Worm (Caenorhabditis elegans) whole organism, young adult: ENCODE results near the gene nspc-18.

ENCODE experiments used
- F10E7.11 ChIP-seq: sonication (generic microtip); optimal IDR thresholded peaks from 2 replicates; lab custom pipeline; 2017; ENCODE audit warnings: mild to moderate bottlenecking, missing genetic modification characterization, moderate library complexity, missing compliant biosample characterization
- F49E8.2 ChIP-seq: sonication (generic microtip); optimal IDR thresholded peaks from 3 replicates; lab custom pipeline; 2017; ENCODE audit warnings: missing genetic modification characterization, mild to moderate bottlenecking, missing compliant biosample characterization, antibody characterized with exemption, moderate library complexity; ENCODE audit not compliant: insufficient read depth
- F52B5.7 ChIP-seq: sonication (generic microtip); optimal IDR thresholded peaks from 2 replicates; lab custom pipeline; 2016; ENCODE audit warnings: mild to moderate bottlenecking, missing genetic modification characterization, missing compliant biosample characterization
- K12H6.12 ChIP-seq: fragments of 200-800 bp; sonication (Bioruptor generic); optimal IDR thresholded peaks from 2 replicates; lab custom pipeline; 2018; ENCODE audit warnings: mild to moderate bottlenecking, missing genetic modification characterization, missing compliant biosample characterization
- ZK185.1 ChIP-seq: sonication (generic microtip); optimal IDR thresholded peaks from 2 replicates; lab custom pipeline; 2016; ENCODE audit warnings: mild to moderate bottlenecking, missing genetic modification characterization, missing compliant biosample characterization; ENCODE audit not compliant: poor library complexity, severe bottlenecking
- athp-1 ChIP-seq: sonication (generic microtip); optimal IDR thresholded peaks from 2 replicates; lab custom pipeline; 2017; ENCODE audit warnings: mild to moderate bottlenecking, missing genetic modification characterization, missing compliant biosample characterization
- bed-2 ChIP-seq: fragments of 200-800 bp; sonication (Bioruptor generic); IDR thresholded peaks from 2 replicates; pipeline ENCODE4 v1.3.6; 2022; ENCODE audit warnings: missing genetic modification reagents, missing genetic modification characterization, missing compliant biosample characterization
- cebp-1 ChIP-seq, 2 experiments: fragments of 200-800 bp in 1 of 2; sonication (Bioruptor generic) in 1 of 2; sonication (generic microtip) in 1 of 2; IDR thresholded peaks in 1 of 2; optimal IDR thresholded peaks in 1 of 2; 2 replicates each; pipeline versions ENCODE4 v1.3.6 to Lab custom; 2017 to 2022; ENCODE audit warnings: missing compliant biosample characterization in 2 of 2, missing genetic modification characterization in 2 of 2, mild to moderate bottlenecking in 1 of 2, missing genetic modification reagents in 1 of 2, moderate library complexity in 1 of 2
- cebp-2 ChIP-seq: fragments of 200-800 bp; sonication (Bioruptor generic); IDR thresholded peaks from 2 replicates; pipeline ENCODE4 v1.3.6; 2022; ENCODE audit warnings: missing genetic modification characterization, missing compliant biosample characterization
- ceh-27 ChIP-seq: fragments of 200-800 bp; sonication (Bioruptor generic); optimal IDR thresholded peaks from 2 replicates; lab custom pipeline; 2018; ENCODE audit warnings: mild to moderate bottlenecking, missing genetic modification characterization, moderate library complexity, missing compliant biosample characterization
- ceh-58 ChIP-seq: fragments of 200-800 bp; sonication (Bioruptor generic); IDR thresholded peaks from 2 replicates; pipeline ENCODE4 v1.3.6; 2022; ENCODE audit warnings: missing genetic modification characterization, missing compliant biosample characterization
- dox-1 ChIP-seq: fragments of 200-800 bp; sonication (Bioruptor generic); IDR thresholded peaks from 2 replicates; pipeline ENCODE4 v1.3.6; 2022; ENCODE audit warnings: missing genetic modification reagents, missing genetic modification characterization, missing compliant biosample characterization
- gei-17 ChIP-seq: fragments of 200-800 bp; sonication (Bioruptor generic); optimal IDR thresholded peaks from 2 replicates; lab custom pipeline; 2018; ENCODE audit warnings: mild to moderate bottlenecking, missing genetic modification characterization, missing compliant biosample characterization
- hmg-1.2 ChIP-seq: fragments of 200-800 bp; sonication (Bioruptor generic); IDR thresholded peaks from 2 replicates; pipeline ENCODE4 v1.3.6; 2022; ENCODE audit warnings: missing genetic modification reagents, missing genetic modification characterization, missing compliant biosample characterization
- let-526 ChIP-seq: fragments of 200-800 bp; sonication (Bioruptor generic); IDR thresholded peaks from 2 replicates; pipeline ENCODE4 v1.3.6; 2022; ENCODE audit warnings: missing genetic modification reagents, missing genetic modification characterization, missing compliant biosample characterization
- lin-40 ChIP-seq: sonication (generic microtip); optimal IDR thresholded peaks from 2 replicates; lab custom pipeline; 2016; ENCODE audit warnings: missing genetic modification characterization, mild to moderate bottlenecking, missing compliant biosample characterization, missing genotype, missing genetic modification reagents
- mcd-1 ChIP-seq: fragments of 200-800 bp; sonication (Bioruptor generic); IDR thresholded peaks from 2 replicates; pipeline ENCODE4 v1.3.6; 2022; ENCODE audit warnings: missing genetic modification reagents, missing genetic modification characterization, missing compliant biosample characterization
- nfyb-1 ChIP-seq: fragments of 200-800 bp; sonication (Bioruptor generic); IDR thresholded peaks from 2 replicates; pipeline ENCODE4 v1.3.6; 2022; ENCODE audit warnings: missing genetic modification reagents, missing genetic modification characterization, missing compliant biosample characterization
- nhr-179 ChIP-seq: sonication (generic microtip); optimal IDR thresholded peaks from 2 replicates; lab custom pipeline; 2016; ENCODE audit warnings: mild to moderate bottlenecking, missing genetic modification characterization, missing compliant biosample characterization
- nhr-80 ChIP-seq: sonication (generic microtip); optimal IDR thresholded peaks from 2 replicates; lab custom pipeline; 2016; ENCODE audit warnings: missing genetic modification characterization, missing compliant biosample characterization
- rpc-1 ChIP-seq, 2 experiments: fragments of 150-350 bp in 1 of 2; sonication (generic microtip) in 1 of 2; optimal IDR thresholded peaks; 2 replicates each; lab custom pipeline; 2014 to 2018; ENCODE audit warnings: missing biosample characterization in 1 of 2, missing genetic modification characterization in 1 of 2, missing genetic modification reagents in 1 of 2, missing genotype in 1 of 2
- snpc-4 ChIP-seq, 5 experiments: fragments of 150-350 bp in 1 of 5; sonication (generic microtip) in 4 of 5; optimal IDR thresholded peaks; 2 replicates each; lab custom pipeline; 2014 to 2018; ENCODE audit warnings: missing genetic modification characterization in 5 of 5, missing biosample characterization in 3 of 5, antibody characterized with exemption in 2 of 5, mild to moderate bottlenecking in 2 of 5, missing compliant biosample characterization in 2 of 5, missing genotype in 2 of 5, moderate library complexity in 2 of 5, missing genetic modification reagents in 1 of 5
- unc-62 ChIP-seq: fragments of 150-350 bp; optimal IDR thresholded peaks from 2 replicates; lab custom pipeline; 2014; ENCODE audit warnings: missing biosample characterization, missing genetic modification reagents, missing genetic modification characterization
- zfh-2 ChIP-seq: fragments of 200-800 bp; sonication (Bioruptor generic); conservative IDR thresholded peaks from 2 replicates; pipeline ENCODE4 v1.3.6; 2022; ENCODE audit warnings: missing genetic modification reagents, missing genetic modification characterization, missing compliant biosample characterization
- ztf-3 ChIP-seq: fragments of 200-800 bp; sonication (Bioruptor generic); optimal IDR thresholded peaks from 2 replicates; lab custom pipeline; 2018; ENCODE audit warnings: mild to moderate bottlenecking, missing genetic modification characterization, missing compliant biosample characterization

The nspc-18 gene

ce11 chrX:14559519-14560296, 32.2 kb upstream of the nspc-18 start:
- TF ChIP-seq F52B5.7: no peak
- TF ChIP-seq F49E8.2 (tag; lab: Kevin White, UChicago): no peak
- TF ChIP-seq nhr-80 (tag; lab: Kevin White, UChicago): no peak
- TF ChIP-seq F10E7.11: no peak
- TF ChIP-seq hmg-1.2 (GFP tag; lab: Robert Waterston, UW): peak; percentile 7; the same call in 1 of the 2 replicates
- no peak for TF ChIP-seq gei-17 (GFP tag; lab: Kevin White, UChicago)
- TF ChIP-seq ceh-58 (GFP tag; lab: Robert Waterston, UW): no peak

- TF ChIP-seq ceh-27 (GFP tag; lab: Kevin White, UChicago): no peak
- TF ChIP-seq cebp-1 (GFP tag; IDR thresholded peaks at IDR 0.05; lab: Robert Waterston, UW): 0 out of 2 replicates have a peak, but pooled peaks have one; percentile 25
- peak; percentile 93 for TF ChIP-seq cebp-1 (tag; optimal IDR thresholded peaks at IDR 0.05; lab: Kevin White, UChicago)
- 0 out of 2 replicates have a peak, but pooled peaks have one; percentile 34 for TF ChIP-seq nfyb-1 (GFP tag; lab: Robert Waterston, UW)
These were observed 31.6 kb upstream of the nspc-18 start for ce11 chrX:14559084-14559483.

- TF ChIP-seq hmg-1.2 (GFP tag; lab: Robert Waterston, UW) (0 out of 2 replicates have a peak, but pooled peaks have one; percentile 15), let-526 (no peak), unc-62 (GFP tag; lab: Kevin White, UChicago) (peak; percentile 12), cebp-1 (GFP tag; IDR thresholded peaks at IDR 0.05; lab: Robert Waterston, UW) (peak; percentile 66; the same call in 1 of the 2 replicates), cebp-1 (tag; optimal IDR thresholded peaks at IDR 0.05; lab: Kevin White, UChicago) (peak; percentile 85), rpc-1 (optimal IDR thresholded peaks at IDR 0.05; lab: Kevin White, UChicago) (no peak), rpc-1 (tag; optimal IDR thresholded peaks at IDR 0.05; lab: Kevin White, UChicago) (no peak), ztf-3 (GFP tag; lab: Kevin White, UChicago) (no peak), cebp-2 (no peak), nhr-80 (tag; lab: Kevin White, UChicago) (peak; percentile 87)
These were observed 30.6 kb upstream of the nspc-18 start, which contains the start of gene nhr-3 for ce11 chrX:14557936-14558554. TSS of gene nhr-3 (plus strand) at chrX:14558504.

- TF ChIP-seq nhr-179 (tag; lab: Kevin White, UChicago) (no peak), lin-40 (tag; lab: Kevin White, UChicago) (peak; percentile 33), cebp-1 (GFP tag; IDR thresholded peaks at IDR 0.05; lab: Robert Waterston, UW) (peak; percentile 93), cebp-1 (tag; optimal IDR thresholded peaks at IDR 0.05; lab: Kevin White, UChicago) (peak; percentile 98), dox-1 (0 out of 2 replicates have a peak, but pooled peaks have one; percentile 5), mcd-1 (GFP tag; lab: Robert Waterston, UW) (0 out of 2 replicates have a peak, but pooled peaks have one; percentile 9), bed-2 (GFP tag; lab: Robert Waterston, UW) (no peak), zfh-2 (peak; percentile 68; the same call in 1 of the 2 replicates), athp-1 (tag; lab: Kevin White, UChicago) (no peak), ceh-27 (GFP tag; lab: Kevin White, UChicago) (peak; percentile 68), K12H6.12 (tag; lab: Kevin White, UChicago) (peak; percentile 75), snpc-4 (GFP tag; optimal IDR thresholded peaks at IDR 0.05; lab: Kevin White, UChicago) (no peak), snpc-4 (tag; optimal IDR thresholded peaks at IDR 0.05; lab: Kevin White, UChicago) (peak in 1 of 4 experiments; percentile 20), ZK185.1 (tag; lab: Kevin White, UChicago) (peak; percentile 26)
- TF ChIP-seq, all 124 proteins: peak for 9
These were observed 30.0 kb upstream of the nspc-18 start for ce11 chrX:14557352-14557935.
